Worm (Caenorhabditis elegans): ENCODE data around the gene fig-1.

- no peak for TF ChIP-seq nhr-76 (tag; optimal IDR thresholded peaks at IDR 0.05)
- no peak for TF ChIP-seq nhr-10 (tag; optimal IDR thresholded peaks at IDR 0.05)
- no peak for TF ChIP-seq ceh-82 (tag; optimal IDR thresholded peaks at IDR 0.05)
Observed at ce11 chrV:10970930-10971329, 10.1 kb downstream of the fig-1 start.

Data from whole organism, L4 larva.